Worm (Caenorhabditis elegans) whole organism, early embryonic: ENCODE data around the gene C23H4.8.

Source experiments
- B0310.2 ChIP-seq: sonication (generic microtip); optimal IDR thresholded peaks from 2 replicates; lab custom pipeline; 2016; ENCODE audit warnings: mild to moderate bottlenecking, missing genetic modification characterization, missing compliant biosample characterization
- F13C5.2 ChIP-seq: sonication (generic microtip); optimal IDR thresholded peaks from 2 replicates; lab custom pipeline; 2017; ENCODE audit warnings: mild to moderate bottlenecking, missing genetic modification characterization, inconsistent platforms, missing compliant biosample characterization
- aly-1 ChIP-seq: sonication (generic microtip); optimal IDR thresholded peaks from 2 replicates; lab custom pipeline; 2016; ENCODE audit warnings: missing genetic modification characterization, missing compliant biosample characterization
- ama-1 ChIP-seq: fragments of 150-350 bp; optimal IDR thresholded peaks from 2 replicates; lab custom pipeline; 2014
- ceh-13 ChIP-seq: fragments of 200-800 bp; sonication (Bioruptor generic); optimal IDR thresholded peaks from 2 replicates; lab custom pipeline; 2018; ENCODE audit warnings: mild to moderate bottlenecking, missing genetic modification characterization, missing compliant biosample characterization
- ceh-36 ChIP-seq: sonication (generic microtip); optimal IDR thresholded peaks from 2 replicates; lab custom pipeline; 2016; ENCODE audit warnings: missing genetic modification characterization, inconsistent platforms, missing compliant biosample characterization
- ets-7 ChIP-seq: sonication (generic microtip); optimal IDR thresholded peaks from 2 replicates; lab custom pipeline; 2016; ENCODE audit warnings: missing genotype, missing genetic modification characterization, missing compliant biosample characterization
- flt-1 ChIP-seq: fragments of 200-800 bp; sonication (Bioruptor generic); IDR thresholded peaks from 2 replicates; pipeline ENCODE4 v1.3.6; 2022; ENCODE audit warnings: missing genetic modification characterization, missing compliant biosample characterization
- hmbx-1 ChIP-seq: sonication (generic microtip); optimal IDR thresholded peaks from 2 replicates; lab custom pipeline; 2016; ENCODE audit warnings: mild to moderate bottlenecking, missing genetic modification characterization, missing compliant biosample characterization
- hmg-4 ChIP-seq: fragments of 200-800 bp; sonication (Bioruptor generic); optimal IDR thresholded peaks from 2 replicates; lab custom pipeline; 2018; ENCODE audit warnings: mild to moderate bottlenecking, missing genetic modification characterization, missing compliant biosample characterization
- hnd-1 ChIP-seq: sonication (generic microtip); optimal IDR thresholded peaks from 2 replicates; lab custom pipeline; 2016; ENCODE audit warnings: missing genetic modification characterization, missing compliant biosample characterization
- pes-1 ChIP-seq: fragments of 200-800 bp; sonication (Bioruptor generic); IDR thresholded peaks from 2 replicates; pipeline ENCODE4 v1.3.6; 2022; ENCODE audit warnings: missing genetic modification reagents, missing genetic modification characterization, missing compliant biosample characterization
- scrt-1 ChIP-seq: fragments of 200-800 bp; sonication (Bioruptor generic); IDR thresholded peaks from 2 replicates; pipeline ENCODE4 v1.3.6; 2022; ENCODE audit warnings: missing genetic modification characterization, missing compliant biosample characterization
- sea-1 ChIP-seq: fragments of 200-800 bp; sonication (Bioruptor generic); conservative IDR thresholded peaks from 2 replicates; pipeline ENCODE4 v1.3.6; 2022; ENCODE audit warnings: missing genetic modification characterization, missing compliant biosample characterization
- tbx-11 ChIP-seq: fragments of 200-800 bp; sonication (Bioruptor generic); IDR thresholded peaks from 2 replicates; pipeline ENCODE4 v1.3.6; 2022; ENCODE audit warnings: missing genetic modification characterization, missing compliant biosample characterization
- tbx-37 ChIP-seq: fragments of 200-800 bp; sonication (Bioruptor generic); conservative IDR thresholded peaks from 2 replicates; pipeline ENCODE4 v1.3.6; 2022; ENCODE audit warnings: missing genetic modification reagents, missing genetic modification characterization, missing compliant biosample characterization
- tra-4 ChIP-seq: sonication (generic microtip); optimal IDR thresholded peaks from 2 replicates; lab custom pipeline; 2017; ENCODE audit warnings: missing genetic modification characterization, missing compliant biosample characterization

C23H4.8 gene

ce11 chrX:12252189-12252588 lies 35.1 kb downstream of the C23H4.8 start:
- TF ChIP-seq hmbx-1 (tag; lab: Kevin White, UChicago) (no peak), hnd-1 (no peak), ceh-36 (tag; lab: Kevin White, UChicago) (no peak), hmg-4 (no peak), pes-1 (no peak), scrt-1 (GFP tag; lab: Robert Waterston, UW) (no peak), F13C5.2 (tag; lab: Kevin White, UChicago) (no peak), tbx-37 (GFP tag; lab: Robert Waterston, UW) (no peak), tbx-11 (GFP tag; lab: Robert Waterston, UW) (no peak), ceh-13 (GFP tag; lab: Kevin White, UChicago) (no peak), ets-7 (tag; lab: Kevin White, UChicago) (no peak), sea-1 (no peak), tra-4 (tag; lab: Kevin White, UChicago) (no peak)

- TF ChIP-seq scrt-1 (GFP tag; lab: Robert Waterston, UW) (no peak), tbx-11 (GFP tag; lab: Robert Waterston, UW) (no peak), hmbx-1 (tag; lab: Kevin White, UChicago) (no peak), tbx-37 (GFP tag; lab: Robert Waterston, UW) (no peak), ceh-36 (tag; lab: Kevin White, UChicago) (no peak), F13C5.2 (tag; lab: Kevin White, UChicago) (no peak), pes-1 (no peak), hmg-4 (no peak)
Observed at ce11 chrX:12256594-12257048, 39.6 kb downstream of the C23H4.8 start, which contains the start of gene E01G6.2. Gene E01G6.2 (plus strand): TSS chrX:12256644.

- TF ChIP-seq B0310.2 (tag; lab: Kevin White, UChicago) (no peak), ets-7 (tag; lab: Kevin White, UChicago) (no peak), tbx-37 (GFP tag; lab: Robert Waterston, UW) (no peak), aly-1 (tag; lab: Kevin White, UChicago) (no peak), sea-1 (no peak), ceh-13 (GFP tag; lab: Kevin White, UChicago) (no peak), flt-1 (GFP tag; lab: Robert Waterston, UW) (no peak), scrt-1 (GFP tag; lab: Robert Waterston, UW) (no peak), hmg-4 (no peak), ama-1 (lab: Kevin White, UChicago) (no peak), hmbx-1 (tag; lab: Kevin White, UChicago) (no peak), hnd-1 (no peak), pes-1 (no peak), ceh-36 (tag; lab: Kevin White, UChicago) (no peak), tbx-11 (GFP tag; lab: Robert Waterston, UW) (no peak), tra-4 (tag; lab: Kevin White, UChicago) (no peak), F13C5.2 (tag; lab: Kevin White, UChicago) (no peak)
Observed at ce11 chrX:12260381-12260931, 43.4 kb downstream of the C23H4.8 start, which contains the start of gene E01G6.1. Gene E01G6.1 (plus strand): TSS chrX:12260881.
